Fruit fly (Drosophila melanogaster): Measurements from ENCODE around the gene CG7884.
A peak's percentile ranks its signal among the peaks of the same experiment; 100 is the strongest.

The CG7884 gene

dm6 chrX:19243379-19243834, 23.0 kb downstream of the CG7884 start, which contains the start of gene CG7889 (continued):
- TF ChIP-seq emc (GFP tag; optimal IDR thresholded peaks at IDR 0.05) (no peak), croc (GFP tag; conservative IDR thresholded peaks at IDR 0.05) (no peak), her (GFP tag; optimal IDR thresholded peaks at IDR 0.05) (no peak), CG8765 (GFP tag; IDR thresholded peaks at IDR 0.05) (no peak), CG16779 (GFP tag; IDR thresholded peaks at IDR 0.05) (no peak), CG11723 (GFP tag; optimal IDR thresholded peaks at IDR 0.05) (no peak), kah (GFP tag; optimal IDR thresholded peaks at IDR 0.05) (peak; percentile 99), CG16813 (GFP tag; IDR thresholded peaks at IDR 0.05; ENCODE audit: partially characterized antibody) (no peak), E2f1 (GFP tag; IDR thresholded peaks at IDR 0.05) (0 out of 2 replicates have a peak, but pooled peaks have one; percentile 18), so (GFP tag; IDR thresholded peaks at IDR 0.05) (no peak), CG17361 (GFP tag; IDR thresholded peaks at IDR 0.05) (peak; percentile 67), CG32772 (GFP tag; IDR thresholded peaks at IDR 0.05) (no peak), Sox100B (GFP tag; optimal IDR thresholded peaks at IDR 0.05) (peak; percentile 34), CG1233 (GFP tag; optimal IDR thresholded peaks at IDR 0.05) (peak; percentile 22), pros (GFP tag; optimal IDR thresholded peaks at IDR 0.05) (no peak), CG13296 (GFP tag; optimal IDR thresholded peaks at IDR 0.05) (peak; percentile 24), Dek (tag; optimal IDR thresholded peaks at IDR 0.05) (no peak), seq (GFP tag; IDR thresholded peaks at IDR 0.05) (no peak), CG17829 (tag; optimal IDR thresholded peaks at IDR 0.05) (peak; percentile 37), CG9727 (GFP tag; optimal IDR thresholded peaks at IDR 0.05) (peak; percentile 22), Sry-δ (GFP tag; optimal IDR thresholded peaks at IDR 0.05) (peak; percentile 3), aop (GFP tag; IDR thresholded peaks at IDR 0.05) (no peak), lmd (GFP tag; IDR thresholded peaks at IDR 0.05) (peak; percentile 17; the same call in 1 of the 2 replicates), CG7963 (GFP tag; IDR thresholded peaks at IDR 0.05; ENCODE audit: partially characterized antibody) (no peak), CG12391 (tag; optimal IDR thresholded peaks at IDR 0.05) (peak; percentile 11), CG18599 (GFP tag; optimal IDR thresholded peaks at IDR 0.05) (peak; percentile 49), NfI (GFP tag; optimal IDR thresholded peaks at IDR 0.05) (no peak), pan (optimal IDR thresholded peaks at IDR 0.05) (no peak), pan (GFP tag; optimal IDR thresholded peaks at IDR 0.05 in 1 of 2, IDR thresholded peaks at IDR 0.05 in 1 of 2) (no peak), btn (GFP tag; optimal IDR thresholded peaks at IDR 0.05) (no peak), bcd (GFP tag; optimal IDR thresholded peaks at IDR 0.05) (peak; percentile 23), CG15696 (tag; optimal IDR thresholded peaks at IDR 0.05) (peak; percentile 6), CG3995 (GFP tag; optimal IDR thresholded peaks at IDR 0.05) (peak; percentile 70), unc-4 (GFP tag; IDR thresholded peaks at IDR 0.05; ENCODE audit: partially characterized antibody) (no peak), fu2 (GFP tag; optimal IDR thresholded peaks at IDR 0.05) (no peak), CG15601 (tag; optimal IDR thresholded peaks at IDR 0.05) (peak; percentile 39), CG2678 (tag; optimal IDR thresholded peaks at IDR 0.05) (peak; percentile 61), CG6854 (GFP tag; optimal IDR thresholded peaks at IDR 0.05) (no peak), CG1603 (tag; optimal IDR thresholded peaks at IDR 0.05) (peak; percentile 64), Optix (GFP tag; IDR thresholded peaks at IDR 0.05) (no peak), CG4328 (GFP tag; optimal IDR thresholded peaks at IDR 0.05) (no peak), CG4360 (GFP tag; IDR thresholded peaks at IDR 0.05) (no peak), Atf3 (GFP tag; optimal IDR thresholded peaks at IDR 0.05) (no peak), CG2120 (GFP tag; optimal IDR thresholded peaks at IDR 0.05) (peak; percentile 27), cg (GFP tag; optimal IDR thresholded peaks at IDR 0.05) (no peak), hb (GFP tag; IDR thresholded peaks at IDR 0.05; ENCODE audit: partially characterized antibody) (no peak), gem (tag; optimal IDR thresholded peaks at IDR 0.05) (peak; percentile 17), CG7556 (GFP tag; optimal IDR thresholded peaks at IDR 0.05) (no peak), ftz-f1 (GFP tag; optimal IDR thresholded peaks at IDR 0.05) (no peak), HLH3B (GFP tag; IDR thresholded peaks at IDR 0.05) (no peak), CG9609 (GFP tag; optimal IDR thresholded peaks at IDR 0.05) (peak; percentile 8)

Data from whole organism, embryonic.